Fruit fly (Drosophila melanogaster) whole organism, larva: Measurements from ENCODE around the gene CG17359.

Source experiments
- noc ChIP-seq: fragments of 200-800 bp; sonication (Bioruptor generic); optimal IDR thresholded peaks from 3 replicates; lab custom pipeline; 2019; ENCODE audit warnings: missing biosample characterization, mild to moderate bottlenecking, missing genetic modification characterization, moderate library complexity

Gene CG17359

DNA sequence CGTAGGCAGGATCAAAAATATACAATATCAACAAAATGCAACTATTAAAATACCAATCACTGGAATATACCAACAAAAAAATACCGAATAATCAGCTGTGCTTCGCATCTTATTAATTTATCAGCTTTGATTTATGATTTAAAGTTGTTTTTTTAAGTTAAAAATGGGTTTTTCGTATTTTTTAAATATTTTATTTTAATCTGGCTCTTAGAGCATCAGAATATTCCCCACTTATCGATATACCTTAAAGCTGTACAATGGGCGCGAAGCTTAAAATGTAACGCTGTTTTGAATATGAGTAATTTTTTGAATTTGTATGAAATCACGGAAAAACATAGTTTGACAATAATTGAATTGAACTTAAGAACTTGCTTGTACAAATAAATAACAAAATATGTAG is at the start of gene CG17359:
Gene CG17359, minus strand, starts transcription at position 48 of the 400 bp plus-strand sequence.
- no peak for TF ChIP-seq noc (tag; lab: Kevin White, UChicago)

dm6 chr3L:14037655-14038644 is 38.9 kb upstream of the CG17359 start:
- no peak for TF ChIP-seq noc (tag; lab: Kevin White, UChicago)

- TF ChIP-seq noc (tag; lab: Kevin White, UChicago), result peak; percentile 1
These were observed 37.8 kb upstream of the CG17359 start, which contains the start of gene Hsp110 for dm6 chr3L:14036867-14037313. Hsp110 (plus strand) TSS chr3L:14037019.

DNA sequence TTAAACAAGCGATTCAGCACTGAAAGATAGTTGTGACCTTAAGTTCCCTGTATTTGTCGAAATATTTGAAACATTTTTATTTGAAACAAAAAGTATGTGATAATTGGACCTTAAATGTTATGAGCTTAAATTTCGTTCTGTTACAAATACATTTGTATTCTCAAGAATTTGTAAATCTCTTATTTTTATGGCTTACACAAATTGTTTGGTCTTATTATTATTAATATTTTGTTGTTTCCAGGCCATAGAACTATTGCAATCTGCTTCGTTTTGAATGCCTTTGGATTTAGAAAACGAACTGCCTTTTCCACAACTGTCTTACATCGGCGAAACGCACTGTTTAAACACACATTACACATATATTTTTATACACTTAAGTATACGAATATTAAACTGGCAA is 35.4 kb upstream of the CG17359 start, which contains the start of gene CG6661:
Gene CG6661, plus strand, starts transcription at position 301 of the 400 bp plus-strand sequence.
- TF ChIP-seq noc (tag; lab: Kevin White, UChicago), result no peak

dm6 chr3L:14031171-14032126 is 32.4 kb upstream of the CG17359 start, which contains the start of the genes CG6650 and endos:
CG6650 (plus strand) TSS chr3L:14031450.
endos (minus strand) TSS chr3L:14031706.
- TF ChIP-seq noc (tag; lab: Kevin White, UChicago), result peak; percentile 62

dm6 chr3L:14028485-14029384 is 29.7 kb upstream of the CG17359 start, which contains the start of gene Ptip:
Ptip (minus strand) TSS chr3L:14029121.
- TF ChIP-seq noc (tag; lab: Kevin White, UChicago), result no peak

DNA sequence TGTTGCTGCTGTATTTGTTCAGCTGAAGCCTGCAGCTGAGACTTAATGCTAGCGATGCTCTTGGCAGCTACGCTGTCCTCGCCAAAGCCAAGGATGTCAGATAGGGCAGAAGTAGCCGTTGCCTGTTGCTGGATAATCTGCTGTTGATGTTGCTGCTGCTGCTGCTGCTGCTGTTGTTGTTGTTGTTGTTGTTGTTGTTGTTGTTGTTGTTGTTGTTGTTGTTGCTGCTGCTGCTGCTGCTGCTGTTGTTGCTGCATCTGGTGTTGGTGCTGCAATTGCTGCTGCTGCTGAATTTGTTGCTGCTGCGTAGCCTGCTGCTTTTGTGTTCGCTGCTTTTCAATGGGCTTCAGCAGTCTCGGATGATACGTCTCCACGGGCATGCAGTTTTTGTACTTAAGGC is 28.5 kb upstream of the CG17359 start:
- TF ChIP-seq noc (tag; lab: Kevin White, UChicago), result no peak

DNA sequence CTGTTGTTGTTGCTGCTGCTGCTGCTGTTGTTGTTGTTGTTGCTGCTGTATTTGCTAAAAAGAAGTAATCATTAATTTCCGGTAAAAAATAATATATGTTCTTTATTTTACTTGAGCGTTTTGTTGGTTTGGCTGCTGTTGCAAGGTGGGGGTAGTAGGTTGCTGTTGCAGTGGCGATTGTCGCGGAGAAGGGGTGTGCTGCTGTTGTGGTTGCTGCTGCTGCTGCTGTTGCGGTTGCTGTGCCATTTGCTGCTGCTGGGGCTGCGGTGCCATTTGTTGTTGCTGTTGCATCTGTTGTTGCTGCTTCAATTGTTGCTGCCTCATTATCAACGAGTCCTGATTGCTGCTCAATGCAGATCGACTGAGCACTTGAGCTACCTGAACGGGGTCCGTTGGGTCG is 26.7 kb upstream of the CG17359 start:
- no peak for TF ChIP-seq noc (tag; lab: Kevin White, UChicago)

- no peak for TF ChIP-seq noc (tag; lab: Kevin White, UChicago)
These were observed 7.7 kb upstream of the CG17359 start for dm6 chr3L:14006704-14007126.

DNA sequence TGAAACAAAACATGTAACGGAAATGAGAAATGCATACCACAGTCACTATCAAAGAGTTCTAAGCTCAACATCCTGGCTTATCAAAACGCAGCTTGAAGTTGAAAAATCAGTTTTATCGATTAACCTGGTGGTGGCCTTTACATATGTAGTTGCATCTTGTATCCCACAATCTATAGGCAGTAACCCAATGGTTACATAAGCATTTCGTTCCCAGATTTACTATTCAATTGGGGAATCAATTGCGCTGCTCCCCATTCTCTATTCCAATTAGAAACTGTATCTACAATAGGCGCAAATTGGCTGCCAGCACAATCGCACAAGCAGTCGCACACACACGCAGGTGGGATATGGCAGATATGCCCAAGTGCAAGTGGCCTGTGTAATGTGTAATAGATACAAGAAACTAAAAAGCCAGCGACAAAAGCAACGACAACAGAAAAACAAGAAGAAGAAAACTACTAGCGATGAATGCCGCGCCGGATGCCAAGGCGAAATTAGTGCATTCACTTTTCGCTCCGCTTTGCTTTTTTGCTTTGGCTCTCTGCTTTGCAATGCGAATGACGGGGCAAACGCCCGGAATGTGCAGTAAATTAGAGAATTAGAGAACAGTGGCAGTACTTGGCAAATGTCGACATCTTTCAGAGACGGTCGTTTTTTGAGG is 6.7 kb upstream of the CG17359 start:
- TF ChIP-seq noc (tag; lab: Kevin White, UChicago), result no peak

- TF ChIP-seq noc (tag; lab: Kevin White, UChicago), result peak; percentile 96
These were observed 6.0 kb upstream of the CG17359 start for dm6 chr3L:14004963-14005458.

- no peak for TF ChIP-seq noc (tag; lab: Kevin White, UChicago)
These were observed 5.0 kb upstream of the CG17359 start for dm6 chr3L:14004041-14004407.

DNA sequence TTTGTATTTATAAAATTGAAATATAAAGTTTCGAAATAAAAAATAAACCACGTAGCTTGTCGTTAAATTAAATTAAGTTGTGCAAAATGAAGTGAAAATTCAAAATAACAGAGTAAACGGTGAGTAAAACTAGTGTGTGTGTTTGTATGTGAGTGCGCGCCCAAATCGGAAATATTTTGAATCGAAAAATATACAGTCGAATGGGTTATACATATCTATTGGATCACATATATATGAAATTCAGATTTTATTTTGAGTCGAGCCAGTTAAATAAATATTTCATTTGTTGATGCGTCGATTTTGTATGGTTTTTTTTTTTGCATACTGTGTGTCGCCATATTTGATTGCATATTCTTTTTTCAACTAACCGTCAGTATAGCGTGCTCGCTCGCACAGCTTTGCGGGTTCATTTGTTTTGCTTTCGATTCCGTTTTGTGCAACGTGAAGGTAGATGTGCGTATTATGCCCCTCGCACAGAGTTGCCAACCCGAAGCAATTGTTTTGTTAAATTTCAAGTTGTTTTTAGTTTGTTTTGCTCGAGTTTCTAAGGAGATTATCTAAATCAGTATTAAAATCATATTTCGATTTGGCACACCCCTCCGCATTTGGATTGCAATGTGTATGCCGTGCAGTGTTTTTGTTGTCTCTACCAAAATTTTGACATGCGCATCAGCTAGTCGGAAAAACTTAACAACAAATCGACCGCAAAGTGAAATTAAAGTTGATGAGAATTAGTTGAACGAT is 4.4 kb upstream of the CG17359 start:
- peak; percentile 23 for TF ChIP-seq noc (tag; lab: Kevin White, UChicago)
